Worm (Caenorhabditis elegans): Measurements from ENCODE around the gene C17H12.2.

The C17H12.2 gene

ce11 chrIV:6740190-6740589 is 50.1 kb downstream of the C17H12.2 start, which contains the start of gene Y73B6A.3 (continued):
- TF ChIP-seq bed-1 (GFP tag; IDR thresholded peaks at IDR 0.05) (no peak), rec-8 (tag; optimal IDR thresholded peaks at IDR 0.05) (no peak), bed-2 (GFP tag; IDR thresholded peaks at IDR 0.05) (no peak), let-607 (tag; optimal IDR thresholded peaks at IDR 0.05) (no peak)
